Fruit fly (Drosophila melanogaster) whole organism, prepupa: ENCODE measurements around the gene Mdh2.

ENCODE experiments used
- CG15336 ChIP-seq: fragments of 200-800 bp; sonication (Bioruptor generic); IDR thresholded peaks from 2 replicates; pipeline ENCODE4 v1.3.6; 2022; ENCODE audit warnings: missing biosample characterization, missing genetic modification characterization
- CG16779 ChIP-seq: fragments of 200-800 bp; sonication (Bioruptor generic); optimal IDR thresholded peaks from 3 replicates; lab custom pipeline; 2017; ENCODE audit warnings: missing biosample characterization, mild to moderate bottlenecking, missing genetic modification characterization
- Hr39 ChIP-seq: fragments of 200-800 bp; sonication (Bioruptor generic); optimal IDR thresholded peaks from 2 replicates; lab custom pipeline; 2016; ENCODE audit warnings: missing biosample characterization, missing genetic modification characterization
- topi ChIP-seq: fragments of 200-800 bp; sonication (Bioruptor generic); optimal IDR thresholded peaks from 3 replicates; lab custom pipeline; 2016; ENCODE audit warnings: missing biosample characterization, missing genetic modification characterization

DNA sequence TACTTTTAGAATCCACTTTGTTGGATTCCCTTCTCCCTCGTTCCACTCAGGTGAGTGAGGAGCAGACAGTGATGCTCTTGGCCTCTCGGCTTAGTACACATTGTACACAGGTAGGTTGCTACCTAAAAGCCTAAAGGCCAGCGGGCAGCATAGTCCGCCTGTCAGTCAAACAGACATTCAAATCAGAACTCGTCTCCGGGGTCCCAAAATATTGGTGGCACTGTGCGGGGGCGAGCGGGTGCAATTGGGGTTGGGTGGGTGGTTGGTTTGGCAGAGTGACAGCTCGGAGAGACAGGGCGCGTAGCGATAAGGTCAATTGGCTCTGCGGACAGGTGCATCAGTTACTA lies 28.4 kb upstream of the Mdh2 start:
- TF ChIP-seq CG15336 (GFP tag; lab: Robert Waterston, UW) (no peak), CG16779 (no peak), Hr39 (GFP tag; lab: Kevin White, UChicago) (no peak), topi (GFP tag; lab: Kevin White, UChicago) (no peak)
